Fruit fly (Drosophila melanogaster) whole organism, embryonic: ENCODE measurements around the gene fwd.
A peak's percentile ranks its signal among the peaks of the same experiment; 100 is the strongest.

Experiments used
- BEAF-32 ChIP-seq: fragments of 200-800 bp; sonication (Bioruptor generic); optimal IDR thresholded peaks from 3 replicates; lab custom pipeline; 2017; ENCODE audit warnings: missing biosample characterization, missing genetic modification characterization, mild to moderate bottlenecking, moderate library complexity, missing genetic modification reagents
- Bgb ChIP-seq: fragments of 200-800 bp; sonication (Bioruptor generic); IDR thresholded peaks from 2 replicates; pipeline ENCODE4 v1.3.6; 2022; ENCODE audit warnings: missing biosample characterization, missing genetic modification characterization; ENCODE audit not compliant: partially characterized antibody
- CG10267 ChIP-seq: fragments of 200-800 bp; sonication (Bioruptor generic); optimal IDR thresholded peaks from 2 replicates; lab custom pipeline; 2018; ENCODE audit warnings: missing biosample characterization, mild to moderate bottlenecking, missing genetic modification characterization, moderate library complexity
- CG11695 ChIP-seq: fragments of 200-800 bp; sonication (Bioruptor generic); IDR thresholded peaks from 3 replicates; pipeline ENCODE4 v1.3.6; 2022; ENCODE audit warnings: missing biosample characterization, missing genetic modification characterization
- CG17802 ChIP-seq: fragments of 200-800 bp; sonication (Bioruptor generic); optimal IDR thresholded peaks from 2 replicates; lab custom pipeline; 2018; ENCODE audit warnings: missing biosample characterization, mild to moderate bottlenecking, missing genetic modification characterization, moderate library complexity
- CG18599 ChIP-seq: fragments of 200-800 bp; sonication (Bioruptor generic); optimal IDR thresholded peaks from 3 replicates; lab custom pipeline; 2017; ENCODE audit warnings: missing biosample characterization, missing genetic modification characterization, mild to moderate bottlenecking, moderate library complexity, missing genetic modification reagents
- CG30020 ChIP-seq: fragments of 200-800 bp; optimal IDR thresholded peaks from 2 replicates; lab custom pipeline; 2019; ENCODE audit warnings: missing biosample characterization, mild to moderate bottlenecking, missing genetic modification characterization, moderate library complexity
- CG42726 ChIP-seq: fragments of 200-800 bp; sonication (Bioruptor generic); IDR thresholded peaks from 2 replicates; pipeline ENCODE4 v1.3.6; 2022; ENCODE audit warnings: missing biosample characterization, missing genetic modification characterization; ENCODE audit not compliant: partially characterized antibody
- CG4820 ChIP-seq: fragments of 200-800 bp; sonication (Bioruptor generic); optimal IDR thresholded peaks from 3 replicates; lab custom pipeline; 2016; ENCODE audit warnings: missing biosample characterization, missing genetic modification characterization
- CG5180 ChIP-seq: fragments of 200-800 bp; sonication (Bioruptor generic); optimal IDR thresholded peaks from 3 replicates; lab custom pipeline; 2017; ENCODE audit warnings: missing biosample characterization, missing genetic modification characterization, mild to moderate bottlenecking, moderate library complexity, missing genetic modification reagents
- CG5953 ChIP-seq: fragments of 200-800 bp; sonication (Bioruptor generic); IDR thresholded peaks from 2 replicates; pipeline ENCODE4 v1.3.6; 2022; ENCODE audit warnings: missing biosample characterization, missing genetic modification characterization
- CG6791 ChIP-seq: fragments of 200-800 bp; sonication (Bioruptor generic); IDR thresholded peaks from 3 replicates; pipeline ENCODE4 v1.3.6; 2022; ENCODE audit warnings: missing biosample characterization, missing genetic modification characterization; ENCODE audit not compliant: partially characterized antibody
- CG7357 ChIP-seq: fragments of 200-800 bp; sonication (Bioruptor generic); IDR thresholded peaks from 3 replicates; pipeline ENCODE4 v1.3.6; 2022; ENCODE audit warnings: missing biosample characterization, missing genetic modification characterization
- CG7839 ChIP-seq: fragments of 200-800 bp; sonication (Bioruptor generic); optimal IDR thresholded peaks from 3 replicates; lab custom pipeline; 2018; ENCODE audit warnings: missing biosample characterization, mild to moderate bottlenecking, missing genetic modification characterization, moderate library complexity
- CG9609 ChIP-seq: fragments of 200-800 bp; sonication (Bioruptor generic); optimal IDR thresholded peaks from 3 replicates; lab custom pipeline; 2016; ENCODE audit warnings: missing biosample characterization, missing genetic modification characterization
- D ChIP-seq, 2 experiments: fragments of 200-800 bp in 1 of 2; fragments of >200 bp in 1 of 2; sonication (Bioruptor generic) in 1 of 2; optimal IDR thresholded peaks; 2 replicates in 1 of 2; 3 replicates in 1 of 2; lab custom pipeline; 2017; ENCODE audit warnings: mild to moderate bottlenecking in 1 of 2, missing biosample characterization in 1 of 2, missing genetic modification characterization in 1 of 2, missing genetic modification reagents in 1 of 2
- D19A ChIP-seq: fragments of 200-800 bp; optimal IDR thresholded peaks from 3 replicates; lab custom pipeline; 2019; ENCODE audit warnings: missing biosample characterization, mild to moderate bottlenecking, missing genetic modification characterization, moderate library complexity
- E2f1 ChIP-seq: fragments of 200-800 bp; sonication (Bioruptor generic); IDR thresholded peaks from 2 replicates; pipeline ENCODE4 v1.3.6; 2022; ENCODE audit warnings: missing biosample characterization, missing genetic modification characterization
- ERR ChIP-seq: fragments of 200-800 bp; sonication (Bioruptor generic); optimal IDR thresholded peaks from 2 replicates; lab custom pipeline; 2016; ENCODE audit warnings: missing biosample characterization, missing genetic modification characterization
- Ets65A ChIP-seq: fragments of 200-800 bp; sonication (Bioruptor generic); peaks from one replicate; lab custom pipeline; 2016; ENCODE audit warnings: missing biosample characterization, missing genetic modification characterization
- Gsc ChIP-seq: fragments of 200-800 bp; sonication (Bioruptor generic); IDR thresholded peaks from 2 replicates; pipeline ENCODE4 v1.3.6; 2022; ENCODE audit warnings: missing biosample characterization, missing genetic modification characterization
- HLHmδ ChIP-seq: fragments of 200-800 bp; sonication (Bioruptor generic); optimal IDR thresholded peaks from 2 replicates; lab custom pipeline; 2018; ENCODE audit warnings: missing biosample characterization, mild to moderate bottlenecking, missing genetic modification characterization, moderate library complexity
- Hr51 ChIP-seq, 2 experiments: fragments of 200-800 bp; sonication (Bioruptor generic); optimal IDR thresholded peaks; 2 replicates in 1 of 2; 3 replicates in 1 of 2; lab custom pipeline; 2016 to 2018; ENCODE audit warnings: missing biosample characterization in 2 of 2, missing genetic modification characterization in 2 of 2, mild to moderate bottlenecking in 1 of 2, moderate library complexity in 1 of 2
- Hsf ChIP-seq: fragments of 200-800 bp; sonication (Bioruptor generic); optimal IDR thresholded peaks from 3 replicates; lab custom pipeline; 2016; ENCODE audit warnings: missing biosample characterization, missing genetic modification characterization
- Jarid2 ChIP-seq: fragments of 200-800 bp; sonication (Bioruptor generic); optimal IDR thresholded peaks from 3 replicates; lab custom pipeline; 2017; ENCODE audit warnings: mild to moderate bottlenecking, missing biosample characterization, missing genetic modification reagents, missing genetic modification characterization
- MTF-1 ChIP-seq: fragments of 200-800 bp; sonication (Bioruptor generic); optimal IDR thresholded peaks from 2 replicates; lab custom pipeline; 2018; ENCODE audit warnings: missing biosample characterization, mild to moderate bottlenecking, missing genetic modification characterization, borderline replicate concordance
- Max ChIP-seq: fragments of 200-800 bp; sonication (Bioruptor generic); optimal IDR thresholded peaks from 2 replicates; lab custom pipeline; 2016; ENCODE audit warnings: missing biosample characterization, mild to moderate bottlenecking, missing genetic modification characterization
- Med ChIP-seq: fragments of 200-800 bp; sonication (Bioruptor generic); peaks from one replicate; lab custom pipeline; 2016; ENCODE audit warnings: missing biosample characterization, missing genetic modification characterization, mild to moderate bottlenecking, inconsistent platforms, moderate library complexity
- Mes4 ChIP-seq: fragments of 200-800 bp; sonication (Bioruptor generic); optimal IDR thresholded peaks from 2 replicates; lab custom pipeline; 2016; ENCODE audit warnings: missing biosample characterization, missing genetic modification characterization
- Mrtf ChIP-seq: fragments of 200-800 bp; sonication (Bioruptor generic); IDR thresholded peaks from 3 replicates; pipeline ENCODE4 v1.3.6; 2022; ENCODE audit warnings: missing biosample characterization, missing genetic modification characterization
- Nf-YC ChIP-seq: fragments of 200-800 bp; optimal IDR thresholded peaks from 3 replicates; lab custom pipeline; 2019; ENCODE audit warnings: missing biosample characterization, mild to moderate bottlenecking, missing genetic modification characterization, moderate library complexity
- Ptx1 ChIP-seq: fragments of 200-800 bp; sonication (Bioruptor generic); IDR thresholded peaks from 2 replicates; pipeline ENCODE4 v1.3.6; 2022; ENCODE audit warnings: missing biosample characterization, missing genetic modification characterization
- Xrp1 ChIP-seq: fragments of 200-800 bp; sonication (Bioruptor generic); IDR thresholded peaks from 2 replicates; pipeline ENCODE4 v1.3.6; 2022; ENCODE audit warnings: missing biosample characterization, missing genetic modification characterization
- al ChIP-seq: fragments of 200-800 bp; sonication (Bioruptor generic); IDR thresholded peaks from 2 replicates; pipeline ENCODE4 v1.3.6; 2022; ENCODE audit warnings: missing biosample characterization, missing genetic modification characterization
- ase ChIP-seq: fragments of 200-800 bp; sonication (Bioruptor generic); IDR thresholded peaks from 3 replicates; pipeline ENCODE4 v1.3.6; 2022; ENCODE audit warnings: missing biosample characterization, missing genetic modification characterization
- az2 ChIP-seq: fragments of 200-800 bp; sonication (Bioruptor generic); optimal IDR thresholded peaks from 3 replicates; lab custom pipeline; 2016; ENCODE audit warnings: missing biosample characterization, missing genetic modification characterization
- bab2 ChIP-seq: fragments of 200-800 bp; sonication (Bioruptor generic); optimal IDR thresholded peaks from 2 replicates; lab custom pipeline; 2016; ENCODE audit warnings: missing biosample characterization, missing genetic modification characterization
- fu2 ChIP-seq: fragments of 200-800 bp; sonication (Bioruptor generic); optimal IDR thresholded peaks from 2 replicates; lab custom pipeline; 2016; ENCODE audit warnings: missing biosample characterization, missing genetic modification characterization
- gcm ChIP-seq: fragments of 200-800 bp; sonication (Bioruptor generic); optimal IDR thresholded peaks from 2 replicates; lab custom pipeline; 2019; ENCODE audit warnings: missing biosample characterization, mild to moderate bottlenecking, missing genetic modification characterization, moderate library complexity
- gro ChIP-seq: fragments of 200-800 bp; sonication (Bioruptor generic); optimal IDR thresholded peaks from 2 replicates; lab custom pipeline; 2016; ENCODE audit warnings: missing biosample characterization, missing genetic modification characterization
- maf-S ChIP-seq: fragments of 200-800 bp; sonication (Bioruptor generic); optimal IDR thresholded peaks from 2 replicates; lab custom pipeline; 2016; ENCODE audit warnings: missing biosample characterization, missing genetic modification characterization
- mld ChIP-seq: fragments of 200-800 bp; sonication (Bioruptor generic); IDR thresholded peaks from 3 replicates; pipeline ENCODE4 v1.3.6; 2022; ENCODE audit warnings: missing biosample characterization, missing genetic modification characterization; ENCODE audit not compliant: partially characterized antibody
- repo ChIP-seq: fragments of 200-800 bp; sonication (Bioruptor generic); optimal IDR thresholded peaks from 2 replicates; lab custom pipeline; 2016; ENCODE audit warnings: missing biosample characterization, missing genetic modification characterization
- sim ChIP-seq: fragments of 200-800 bp; sonication (Bioruptor generic); IDR thresholded peaks from 2 replicates; pipeline ENCODE4 v1.3.6; 2022; ENCODE audit warnings: missing biosample characterization, missing genetic modification characterization
- ssp ChIP-seq: fragments of 200-800 bp; sonication (Bioruptor generic); IDR thresholded peaks from 2 replicates; pipeline ENCODE4 v1.3.6; 2022; ENCODE audit warnings: missing biosample characterization, missing genetic modification characterization
- stc ChIP-seq: fragments of 200-800 bp; sonication (Bioruptor generic); IDR thresholded peaks from 2 replicates; pipeline ENCODE4 v1.3.6; 2022; ENCODE audit warnings: missing biosample characterization, missing genetic modification characterization
- tna ChIP-seq: fragments of 200-800 bp; sonication (Bioruptor generic); IDR thresholded peaks from 2 replicates; pipeline ENCODE4 v1.3.6; 2022; ENCODE audit warnings: missing biosample characterization, missing genetic modification characterization; ENCODE audit not compliant: partially characterized antibody

The fwd gene

DNA sequence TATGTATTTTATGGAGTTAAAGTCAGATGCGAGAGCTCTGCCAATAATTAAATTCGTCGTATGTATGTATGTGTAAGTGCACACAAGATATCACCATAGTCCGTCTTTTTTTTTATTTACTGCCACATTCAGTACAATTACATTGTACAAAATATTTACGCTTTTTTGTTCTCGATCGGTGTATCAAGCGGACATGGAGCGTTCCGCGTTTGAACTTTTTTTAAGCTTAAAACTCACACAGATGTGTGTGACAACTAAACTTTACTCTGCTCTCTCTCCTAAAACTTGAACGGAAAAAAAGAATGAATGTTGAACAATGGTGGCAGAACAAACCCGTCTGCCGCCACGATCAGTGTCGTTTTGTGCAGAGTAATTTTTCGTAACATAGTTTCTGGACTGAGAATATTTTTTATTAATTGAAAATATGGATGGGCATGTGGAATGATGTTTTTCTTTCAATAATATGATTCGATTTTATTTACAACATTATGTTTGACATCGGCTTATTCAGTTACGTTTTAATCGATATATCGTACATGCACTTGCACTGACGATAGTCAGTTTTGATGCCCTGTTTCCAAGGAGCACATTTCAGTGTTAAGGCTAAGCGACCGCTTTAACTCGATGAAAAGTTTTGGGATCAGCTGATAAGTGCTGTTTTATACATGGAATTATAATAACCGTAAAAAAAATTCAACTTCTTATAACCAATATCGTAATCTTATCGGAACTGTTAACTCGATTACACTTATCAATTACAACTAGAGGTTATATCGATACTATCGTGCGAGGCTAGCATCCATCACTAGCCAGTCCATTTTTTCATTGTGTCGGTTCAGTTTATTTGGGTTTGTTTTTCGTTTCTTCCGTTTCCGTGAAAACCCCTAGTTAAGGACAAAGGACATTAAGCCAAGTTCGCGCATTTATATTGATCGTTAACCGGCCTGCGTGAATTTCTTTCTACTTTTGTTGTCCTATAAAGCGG is 27.3 kb upstream of the fwd start, which contains the start of gene mth (continued):
- TF ChIP-seq bab2 (GFP tag; lab: Kevin White, UChicago) (peak; percentile 5), repo (GFP tag; lab: Kevin White, UChicago) (no peak), Ets65A (GFP tag; lab: Kevin White, UChicago) (peak; percentile 97), ERR (GFP tag; lab: Kevin White, UChicago) (peak; percentile 26), CG9609 (GFP tag; lab: Kevin White, UChicago) (peak; percentile 60), Med (peak; percentile 84), CG4820 (GFP tag; lab: Kevin White, UChicago) (peak; percentile 36), gro (peak; percentile 64), Max (GFP tag; lab: Kevin White, UChicago) (peak; percentile 31), mld (GFP tag; lab: Robert Waterston, UW) (peak; percentile 93; the same call in 2 of the 3 replicates), CG10267 (tag; lab: Kevin White, UChicago) (peak; percentile 70), Hsf (GFP tag; lab: Kevin White, UChicago) (peak; percentile 69), CG7839 (tag; lab: Kevin White, UChicago) (peak; percentile 36), Mes4 (GFP tag; lab: Kevin White, UChicago) (peak; percentile 39), stc (peak; percentile 27; the same call in 1 of the 2 replicates), HLHmδ (GFP tag; lab: Kevin White, UChicago) (no peak), CG11695 (GFP tag; lab: Robert Waterston, UW) (no peak), maf-S (GFP tag; lab: Kevin White, UChicago) (peak; percentile 59), CG5180 (GFP tag; lab: Kevin White, UChicago) (no peak), Gsc (no peak), Ptx1 (GFP tag; lab: Robert Waterston, UW) (peak; percentile 49), Bgb (GFP tag; lab: Robert Waterston, UW) (peak; percentile 94), BEAF-32 (GFP tag; lab: Kevin White, UChicago) (peak; percentile 100), Jarid2 (GFP tag; lab: Kevin White, UChicago) (peak; percentile 46), az2 (peak; percentile 42), ase (GFP tag; lab: Robert Waterston, UW) (0 out of 3 replicates have a peak, but pooled peaks have one; percentile 36), tna (peak; percentile 95), CG6791 (GFP tag; lab: Robert Waterston, UW) (peak; percentile 96), fu2 (GFP tag; lab: Kevin White, UChicago) (peak; percentile 54), E2f1 (peak; percentile 27; the same call in 1 of the 2 replicates), CG18599 (GFP tag; lab: Kevin White, UChicago) (peak; percentile 4), MTF-1 (GFP tag; lab: Kevin White, UChicago) (no peak), al (GFP tag; lab: Robert Waterston, UW) (peak; percentile 56), D (optimal IDR thresholded peaks at IDR 0.05; lab: Kevin White, UChicago) (peak; percentile 56), D (GFP tag; optimal IDR thresholded peaks at IDR 0.05; lab: Kevin White, UChicago) (no peak), Xrp1 (GFP tag; lab: Robert Waterston, UW) (peak; percentile 37; the same call in 1 of the 2 replicates), CG7357 (peak; percentile 94), gcm (GFP tag; lab: Kevin White, UChicago) (no peak), CG17802 (tag; lab: Kevin White, UChicago) (peak; percentile 92), Mrtf (GFP tag; lab: Robert Waterston, UW) (no peak), CG42726 (GFP tag; lab: Robert Waterston, UW) (peak; percentile 92), Nf-YC (tag; lab: Kevin White, UChicago) (peak; percentile 24), D19A (tag; lab: Kevin White, UChicago) (peak; percentile 1), ssp (GFP tag; lab: Robert Waterston, UW) (peak; percentile 96), Hr51 (GFP tag; optimal IDR thresholded peaks at IDR 0.05; lab: Kevin White, UChicago) (peak in 1 of 2 experiments; percentile 43), CG30020 (peak; percentile 89), CG5953 (no peak), sim (GFP tag; lab: Robert Waterston, UW) (0 out of 2 replicates have a peak, but pooled peaks have one; percentile 29)
